Fruit fly (Drosophila melanogaster): ENCODE data around the gene CG15482.

The CG15482 gene

DNA sequence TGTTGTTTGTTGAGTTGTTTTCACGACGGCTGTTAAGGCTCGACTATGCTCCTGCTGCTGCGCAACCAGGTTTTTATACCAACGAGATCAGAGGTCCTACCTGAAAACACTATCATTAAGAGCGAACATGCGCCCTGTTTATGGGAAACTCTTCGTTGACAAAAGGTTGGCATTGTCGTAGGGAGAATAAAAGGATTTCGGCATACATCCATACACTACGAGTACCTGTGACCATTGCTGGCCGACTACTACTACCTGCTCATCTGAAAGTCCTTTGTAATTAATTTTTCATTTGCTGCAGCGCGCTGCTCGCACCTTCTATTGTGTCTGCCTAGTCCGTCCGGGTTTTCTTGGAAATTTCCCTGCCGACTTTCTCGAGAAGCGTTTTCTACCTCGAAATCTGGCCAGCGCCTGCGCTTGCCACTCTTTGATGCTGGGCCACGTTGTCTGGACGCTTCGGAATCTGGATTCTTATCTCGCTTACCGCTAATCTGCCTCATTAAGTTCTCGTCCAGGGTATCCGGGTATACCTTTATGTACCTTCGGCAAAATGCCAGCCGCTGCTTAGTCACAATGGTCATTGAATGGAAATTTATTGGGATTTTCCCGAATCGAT lies 13.7 kb upstream of the CG15482 start, which contains the start of gene CG15480 (continued):
- no peak for TF ChIP-seq NC2α (GFP tag; optimal IDR thresholded peaks at IDR 0.05)
- TF ChIP-seq CG17328 (GFP tag; IDR thresholded peaks at IDR 0.05), result no peak
- TF ChIP-seq Kr (GFP tag; optimal IDR thresholded peaks at IDR 0.05), result peak; percentile 90
- no peak for TF ChIP-seq gsb (GFP tag; IDR thresholded peaks at IDR 0.05)
- TF ChIP-seq stc (GFP tag; IDR thresholded peaks at IDR 0.05), result no peak
- no peak for TF ChIP-seq CG12769 (tag; optimal IDR thresholded peaks at IDR 0.05)
- no peak for TF ChIP-seq lmd (GFP tag; IDR thresholded peaks at IDR 0.05)
- no peak for TF ChIP-seq CHES-1-like (GFP tag; optimal IDR thresholded peaks at IDR 0.05)
- TF ChIP-seq kni (GFP tag; optimal IDR thresholded peaks at IDR 0.05), result peak; percentile 49
- TF ChIP-seq lbe (GFP tag; optimal IDR thresholded peaks at IDR 0.05), result no peak

dm6 chr2L:13222225-13222648 lies 10.6 kb upstream of the CG15482 start, which contains the start of the genes Ski6 and CG16812:
Gene Ski6, minus strand, starts transcription at chr2L:13222429.
Gene CG16812, plus strand, starts transcription at chr2L:13222587.
- TF ChIP-seq CG6689 (GFP tag; IDR thresholded peaks at IDR 0.05) (peak; percentile 68), Xbp1 (GFP tag; optimal IDR thresholded peaks at IDR 0.05) (peak; percentile 74), nom (GFP tag; optimal IDR thresholded peaks at IDR 0.05) (no peak), Scr (GFP tag; IDR thresholded peaks at IDR 0.05; ENCODE audit: partially characterized antibody) (0 out of 2 replicates have a peak, but pooled peaks have one; percentile 37), zfh2 (GFP tag; optimal IDR thresholded peaks at IDR 0.05) (peak; percentile 15), CG1602 (GFP tag; optimal IDR thresholded peaks at IDR 0.05) (peak; percentile 60), Stat92E (GFP tag; optimal IDR thresholded peaks at IDR 0.05) (peak in 1 of 3 experiments; percentile 8), CG15479 (GFP tag; optimal IDR thresholded peaks at IDR 0.05) (no peak), CG2678 (tag; optimal IDR thresholded peaks at IDR 0.05) (no peak), shn (GFP tag; optimal IDR thresholded peaks at IDR 0.05) (no peak), NC2α (GFP tag; optimal IDR thresholded peaks at IDR 0.05) (no peak), repo (GFP tag; optimal IDR thresholded peaks at IDR 0.05) (no peak), CG9876 (GFP tag; optimal IDR thresholded peaks at IDR 0.05) (no peak), Asciz (GFP tag; optimal IDR thresholded peaks at IDR 0.05) (no peak), Nf-YB (GFP tag; optimal IDR thresholded peaks at IDR 0.05) (peak; percentile 47), pfk (GFP tag; optimal IDR thresholded peaks at IDR 0.05) (no peak), chm (GFP tag; IDR thresholded peaks at IDR 0.05) (no peak), dysf (GFP tag; IDR thresholded peaks at IDR 0.05) (peak; percentile 60; the same call in 2 of the 3 replicates), CG34376 (GFP tag; optimal IDR thresholded peaks at IDR 0.05) (no peak), Tbp (GFP tag; optimal IDR thresholded peaks at IDR 0.05) (no peak), CG13287 (GFP tag; IDR thresholded peaks at IDR 0.05; ENCODE audit: partially characterized antibody) (peak; percentile 65), CG11560 (tag; IDR thresholded peaks at IDR 0.05) (no peak), ham (GFP tag; IDR thresholded peaks at IDR 0.05) (no peak), CG10209 (GFP tag; optimal IDR thresholded peaks at IDR 0.05) (peak; percentile 37), sim (GFP tag; IDR thresholded peaks at IDR 0.05) (no peak), PHDP (tag; optimal IDR thresholded peaks at IDR 0.05) (no peak), Sox100B (GFP tag; optimal IDR thresholded peaks at IDR 0.05) (no peak), pan (optimal IDR thresholded peaks at IDR 0.05) (no peak), pan (GFP tag; optimal IDR thresholded peaks at IDR 0.05 in 1 of 2, IDR thresholded peaks at IDR 0.05 in 1 of 2) (peak in 1 of 2 experiments; percentile 67), CG12391 (tag; optimal IDR thresholded peaks at IDR 0.05) (peak; percentile 89), CG11456 (GFP tag; IDR thresholded peaks at IDR 0.05) (no peak), CG42726 (GFP tag; IDR thresholded peaks at IDR 0.05; ENCODE audit: partially characterized antibody) (no peak), ranshi (GFP tag; IDR thresholded peaks at IDR 0.05) (peak; percentile 64), rib (GFP tag; IDR thresholded peaks at IDR 0.05) (no peak), CG5180 (GFP tag; optimal IDR thresholded peaks at IDR 0.05) (no peak), gce (GFP tag; IDR thresholded peaks at IDR 0.05) (no peak), dimm (GFP tag; IDR thresholded peaks at IDR 0.05) (no peak), CG4424 (GFP tag; optimal IDR thresholded peaks at IDR 0.05) (peak; percentile 63), CG2120 (GFP tag; optimal IDR thresholded peaks at IDR 0.05) (peak; percentile 76), cas (GFP tag; IDR thresholded peaks at IDR 0.05) (peak; percentile 73)

Data from whole organism, embryonic.